Worm (Caenorhabditis elegans) whole organism, midembryonic: ENCODE data around the gene T27E7.4.

Source experiments
- T22C8.4 ChIP-seq: fragments of 200-800 bp; sonication (Bioruptor generic); IDR thresholded peaks from 2 replicates; pipeline ENCODE4 v1.3.6; 2022; ENCODE audit warnings: missing genetic modification characterization, missing compliant biosample characterization
- cog-1 ChIP-seq: sonication (generic microtip); optimal IDR thresholded peaks from 2 replicates; lab custom pipeline; 2016; ENCODE audit warnings: missing genetic modification characterization, missing compliant biosample characterization
- flt-1 ChIP-seq: fragments of 200-800 bp; sonication (Bioruptor generic); IDR thresholded peaks from 2 replicates; pipeline ENCODE4 v1.3.6; 2022; ENCODE audit warnings: missing genetic modification characterization, missing compliant biosample characterization
- klf-2 ChIP-seq: fragments of 200-800 bp; sonication (Bioruptor generic); conservative IDR thresholded peaks from 2 replicates; pipeline ENCODE4 v1.3.6; 2022; ENCODE audit warnings: missing genetic modification reagents, missing genetic modification characterization, missing compliant biosample characterization
- ref-1 ChIP-seq: fragments of 200-800 bp; sonication (Bioruptor generic); conservative IDR thresholded peaks from 2 replicates; pipeline ENCODE4 v1.3.6; 2022; ENCODE audit warnings: missing genetic modification reagents, missing genetic modification characterization, missing compliant biosample characterization
- tab-1 ChIP-seq: fragments of 200-800 bp; sonication (Bioruptor generic); IDR thresholded peaks from 2 replicates; pipeline ENCODE4 v1.3.6; 2022; ENCODE audit warnings: missing genetic modification characterization, missing compliant biosample characterization
- ztf-23 ChIP-seq: fragments of 200-800 bp; sonication (Bioruptor generic); IDR thresholded peaks from 2 replicates; pipeline ENCODE4 v1.3.6; 2022; ENCODE audit warnings: missing genetic modification reagents, missing genetic modification characterization, missing compliant biosample characterization

DNA sequence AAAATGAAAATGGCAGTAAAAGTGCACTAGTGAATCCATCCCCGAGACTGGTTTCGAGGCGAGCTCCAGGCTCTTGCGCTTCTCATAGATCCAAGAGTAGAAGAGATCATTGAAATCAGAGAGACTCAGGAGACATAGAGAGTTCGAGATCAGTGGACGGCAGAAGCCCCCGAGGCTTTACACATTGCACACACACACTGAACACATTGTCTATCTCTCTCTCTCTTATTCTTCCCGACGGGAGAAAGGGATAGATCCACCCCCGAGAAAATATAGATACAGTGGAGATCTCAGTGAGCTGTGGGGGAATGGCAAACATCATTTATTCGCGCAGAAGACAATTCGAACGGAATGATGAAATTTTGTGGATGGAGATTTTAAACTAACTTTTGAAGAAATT lies 27.9 kb downstream of the T27E7.4 start:
- TF ChIP-seq ref-1, result no peak
- no peak for TF ChIP-seq klf-2 (GFP tag; lab: Robert Waterston, UW)
- TF ChIP-seq T22C8.4, result no peak
- TF ChIP-seq tab-1, result no peak
- TF ChIP-seq ztf-23 (GFP tag; lab: Robert Waterston, UW), result no peak
- no peak for TF ChIP-seq flt-1 (GFP tag; lab: Robert Waterston, UW)
- no peak for TF ChIP-seq cog-1 (tag; lab: Kevin White, UChicago)
